Worm (Caenorhabditis elegans): ENCODE data around the gene T28F3.9.
A peak's percentile ranks its signal among the peaks of the same experiment; 100 is the strongest.

Gene T28F3.9

DNA sequence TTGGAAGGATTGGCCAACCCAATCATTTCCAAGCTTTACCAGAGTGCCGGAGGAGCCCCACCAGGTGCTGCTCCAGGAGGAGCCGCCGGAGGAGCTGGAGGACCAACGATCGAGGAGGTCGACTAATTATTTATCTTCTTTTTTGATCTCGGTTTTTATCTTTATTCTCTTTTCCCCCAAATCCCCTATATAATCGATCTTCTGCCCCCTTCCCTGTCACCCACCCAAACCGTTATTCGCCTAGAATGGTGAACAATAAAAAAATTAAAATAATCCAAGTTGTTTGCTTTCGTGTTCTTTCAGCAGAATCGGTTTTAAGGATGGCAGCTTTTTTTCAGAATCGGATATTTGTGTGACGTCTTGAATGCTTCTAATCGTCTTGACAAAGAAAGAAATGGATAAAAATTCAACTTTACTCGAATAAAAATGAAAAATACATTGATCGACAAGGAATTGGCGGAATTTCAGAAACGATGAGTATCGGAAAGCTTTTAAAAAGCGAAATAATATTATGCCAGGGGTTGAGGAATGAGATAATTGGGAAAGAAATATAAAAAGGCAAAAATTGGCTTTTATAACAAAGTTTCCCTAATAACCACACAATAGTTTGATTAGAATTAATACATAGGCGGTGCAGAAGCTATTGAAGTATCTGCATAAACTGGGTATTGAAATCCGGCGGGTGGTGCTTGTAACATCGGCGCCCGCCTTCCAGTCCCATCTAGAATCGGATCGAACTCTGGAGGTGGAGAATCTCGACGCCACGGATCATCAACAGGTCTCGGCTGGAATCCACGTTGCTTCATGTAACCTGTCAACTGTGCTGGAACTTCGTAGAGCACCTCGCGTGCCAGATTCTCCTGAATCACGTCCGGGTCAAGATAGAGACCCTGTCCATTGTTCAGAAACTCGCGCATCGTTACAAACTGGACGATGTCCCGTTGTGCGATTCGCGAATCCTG lies 27.0 kb upstream of the T28F3.9 start:
- no peak for TF ChIP-seq hlh-26 (GFP tag; conservative IDR thresholded peaks at IDR 0.05)
- no peak for TF ChIP-seq F22D6.2 (tag; optimal IDR thresholded peaks at IDR 0.05)
- TF ChIP-seq lsy-27 (tag; optimal IDR thresholded peaks at IDR 0.05; ENCODE audit: borderline replicate concordance, insufficient read depth): no peak
- TF ChIP-seq nhr-80 (tag; optimal IDR thresholded peaks at IDR 0.05): peak; percentile 14
- TF ChIP-seq tbx-9 (tag; optimal IDR thresholded peaks at IDR 0.05; ENCODE audit: borderline replicate concordance): peak; percentile 83
- TF ChIP-seq rpc-1 (optimal IDR thresholded peaks at IDR 0.05): no peak
- TF ChIP-seq rpc-1 (tag; optimal IDR thresholded peaks at IDR 0.05): no peak
- peak; percentile 98 for TF ChIP-seq F49E8.2 (tag; optimal IDR thresholded peaks at IDR 0.05; ENCODE audit: insufficient read depth)
- TF ChIP-seq Y79H2A.3 (GFP tag; conservative IDR thresholded peaks at IDR 0.05): no peak
- TF ChIP-seq fkh-3 (tag; optimal IDR thresholded peaks at IDR 0.05): peak; percentile 33
- peak; percentile 97 for TF ChIP-seq Y53G8AR.9 (GFP tag; conservative IDR thresholded peaks at IDR 0.05)
- peak; percentile 64 for TF ChIP-seq chd-7 (tag; optimal IDR thresholded peaks at IDR 0.05)
- peak; percentile 91 for TF ChIP-seq hsf-1 (GFP tag; IDR thresholded peaks at IDR 0.05)
- peak; percentile 95 for TF ChIP-seq snpc-1.3 (tag; optimal IDR thresholded peaks at IDR 0.05; ENCODE audit: insufficient read depth)
- no peak for TF ChIP-seq sea-2 (GFP tag; IDR thresholded peaks at IDR 0.05)
- no peak for TF ChIP-seq nhr-179 (tag; optimal IDR thresholded peaks at IDR 0.05)
- no peak; the same call in 1 of the 2 replicates for TF ChIP-seq ceh-91 (GFP tag; IDR thresholded peaks at IDR 0.05)
- TF ChIP-seq dpl-1 (GFP tag; optimal IDR thresholded peaks at IDR 0.05): no peak
- peak; percentile 82 for TF ChIP-seq ceh-79 (tag; optimal IDR thresholded peaks at IDR 0.05)
- TF ChIP-seq pha-4 (tag; optimal IDR thresholded peaks at IDR 0.05): no peak
- no peak for TF ChIP-seq attf-3 (GFP tag; conservative IDR thresholded peaks at IDR 0.05)
- TF ChIP-seq F37B4.10 (GFP tag; IDR thresholded peaks at IDR 0.05): no peak
- no peak for TF ChIP-seq xnd-1 (tag; optimal IDR thresholded peaks at IDR 0.05)
- TF ChIP-seq D2030.7 (GFP tag; IDR thresholded peaks at IDR 0.05): peak; percentile 82; the same call in 1 of the 2 replicates
- peak in 2 of 3 experiments; percentile 69 to 70 for TF ChIP-seq lin-35 (GFP tag; optimal IDR thresholded peaks at IDR 0.05)
- TF ChIP-seq unc-130 (GFP tag; optimal IDR thresholded peaks at IDR 0.05): peak; percentile 58
- peak; percentile 79 for TF ChIP-seq F52B5.7 (tag; optimal IDR thresholded peaks at IDR 0.05)
- TF ChIP-seq K12H6.12 (tag; optimal IDR thresholded peaks at IDR 0.05): peak; percentile 75
- TF ChIP-seq Y67H2A.10 (GFP tag; conservative IDR thresholded peaks at IDR 0.05): no peak
- peak; percentile 88 for TF ChIP-seq egrh-3 (GFP tag; IDR thresholded peaks at IDR 0.05)
- peak; percentile 13 for TF ChIP-seq mes-4 (tag; optimal IDR thresholded peaks at IDR 0.05)
- TF ChIP-seq madf-10 (tag; optimal IDR thresholded peaks at IDR 0.05): peak; percentile 61
- peak; percentile 87 for TF ChIP-seq F39B2.1 (GFP tag; IDR thresholded peaks at IDR 0.05)
- peak; percentile 27 for TF ChIP-seq B0261.1 (tag; optimal IDR thresholded peaks at IDR 0.05)
- peak; percentile 90 for TF ChIP-seq lin-26 (GFP tag; IDR thresholded peaks at IDR 0.05)
- TF ChIP-seq madf-6 (GFP tag; IDR thresholded peaks at IDR 0.05): peak; percentile 76
- peak; percentile 81 for TF ChIP-seq gei-17 (GFP tag; optimal IDR thresholded peaks at IDR 0.05)
- TF ChIP-seq let-607 (tag; optimal IDR thresholded peaks at IDR 0.05): peak; percentile 29 to 46
- no peak for TF ChIP-seq unc-62 (GFP tag; optimal IDR thresholded peaks at IDR 0.05)
- 0 out of 2 replicates have a peak, but pooled peaks have one; percentile 46 for TF ChIP-seq cebp-1 (GFP tag; IDR thresholded peaks at IDR 0.05)
- peak; percentile 85 for TF ChIP-seq cebp-1 (tag; optimal IDR thresholded peaks at IDR 0.05)
- TF ChIP-seq somi-1 (GFP tag; optimal IDR thresholded peaks at IDR 0.05): peak; percentile 43
- TF ChIP-seq ztf-6 (GFP tag; IDR thresholded peaks at IDR 0.05): peak; percentile 27; the same call in 1 of the 2 replicates
- peak; percentile 9 for TF ChIP-seq hlh-12 (tag; optimal IDR thresholded peaks at IDR 0.05)
- peak; percentile 96 for TF ChIP-seq tlf-1 (GFP tag; optimal IDR thresholded peaks at IDR 0.05)
- peak; percentile 92; the same call in 1 of the 2 replicates for TF ChIP-seq madf-3 (GFP tag; IDR thresholded peaks at IDR 0.05)
